Fruit fly (Drosophila melanogaster) Kc167 (cell line): ENCODE results near the gene Paf-AHalpha.

Experiments used
- Myc ChIP-seq: fragments of >200 bp; optimal IDR thresholded peaks from 2 replicates; lab custom pipeline; 2017; ENCODE audit warnings: missing external identifiers
- Sin3A ChIP-seq: fragments of >200 bp; optimal IDR thresholded peaks from 2 replicates; lab custom pipeline; 2018; ENCODE audit warnings: missing external identifiers
- h ChIP-seq: fragments of >200 bp; optimal IDR thresholded peaks from 3 replicates; lab custom pipeline; 2018; ENCODE audit warnings: missing external identifiers
- insv ChIP-seq: fragments of >200 bp; optimal IDR thresholded peaks from 3 replicates; lab custom pipeline; 2018; ENCODE audit warnings: missing external identifiers
- psq ChIP-seq: fragments of >200 bp; optimal IDR thresholded peaks from 2 replicates; lab custom pipeline; 2017; ENCODE audit warnings: missing external identifiers
- ttk ChIP-seq: sonication (Bioruptor generic); optimal IDR thresholded peaks from 2 replicates; lab custom pipeline; 2017; ENCODE audit warnings: missing external identifiers

DNA sequence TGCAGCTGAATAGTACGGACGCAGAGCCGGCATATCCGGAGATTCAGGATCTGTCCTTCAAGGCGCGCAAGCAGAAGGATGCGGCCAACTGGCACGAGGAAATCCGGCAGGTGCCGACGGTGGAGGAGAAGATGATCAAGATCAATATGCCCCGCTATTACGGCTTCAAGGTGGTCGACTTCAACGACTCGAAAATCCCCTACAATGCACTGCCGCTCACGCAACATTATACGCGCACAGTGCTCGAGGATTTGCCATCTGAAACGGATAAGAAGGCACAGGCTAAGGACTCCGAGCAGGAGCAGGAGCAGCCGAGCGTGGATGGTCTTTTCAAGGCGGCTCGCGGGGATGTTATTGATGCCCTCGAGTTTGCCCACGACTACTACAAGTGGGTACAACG, 859 bp upstream of the Paf-AHalpha start:
- TF ChIP-seq psq (lab: Kevin White, UChicago) (no peak), ttk (lab: Kevin White, UChicago) (no peak), h (lab: Kevin White, UChicago) (no peak), Myc (lab: Kevin White, UChicago) (no peak), insv (lab: Kevin White, UChicago) (no peak), Sin3A (no peak)
